Worm (Caenorhabditis elegans) whole organism, young adult: ENCODE measurements around the gene E04D5.5.
A peak's percentile ranks its signal among the peaks of the same experiment; 100 is the strongest.

Experiments
- B0336.3 ChIP-seq: fragments of 200-800 bp; sonication (Bioruptor generic); IDR thresholded peaks from 2 replicates; pipeline ENCODE4 v1.3.6; 2022; ENCODE audit warnings: missing genetic modification characterization, missing compliant biosample characterization
- D2030.7 ChIP-seq: fragments of 200-800 bp; sonication (Bioruptor generic); IDR thresholded peaks from 2 replicates; pipeline ENCODE4 v1.3.6; 2022; ENCODE audit warnings: missing genetic modification reagents, missing genetic modification characterization, missing compliant biosample characterization
- F33H1.4 ChIP-seq: fragments of 200-800 bp; sonication (Bioruptor generic); IDR thresholded peaks from 2 replicates; pipeline ENCODE4 v1.3.6; 2022; ENCODE audit warnings: missing genetic modification reagents, missing genetic modification characterization, missing compliant biosample characterization
- T26A5.8 ChIP-seq: sonication (generic microtip); optimal IDR thresholded peaks from 2 replicates; lab custom pipeline; 2016; ENCODE audit warnings: missing genetic modification characterization, missing compliant biosample characterization
- Y53F4B.3 ChIP-seq: fragments of 200-800 bp; sonication (Bioruptor generic); IDR thresholded peaks from 2 replicates; pipeline ENCODE4 v1.3.6; 2022; ENCODE audit warnings: missing genetic modification reagents, missing genetic modification characterization, missing compliant biosample characterization
- Y79H2A.3 ChIP-seq: fragments of 200-800 bp; sonication (Bioruptor generic); conservative IDR thresholded peaks from 2 replicates; pipeline ENCODE4 v1.3.6; 2022; ENCODE audit warnings: missing genetic modification reagents, missing genetic modification characterization, missing compliant biosample characterization
- Y95B8A.8 ChIP-seq: fragments of 200-800 bp; sonication (Bioruptor generic); IDR thresholded peaks from 2 replicates; pipeline ENCODE4 v1.3.6; 2022; ENCODE audit warnings: missing genetic modification reagents, missing genetic modification characterization, missing compliant biosample characterization
- ama-1 ChIP-seq, 3 experiments: fragments of 150-350 bp in 1 of 3; sonication (generic microtip) in 2 of 3; optimal IDR thresholded peaks; 2 replicates each; lab custom pipeline; 2014 to 2018; ENCODE audit warnings: missing biosample characterization in 2 of 3, missing genetic modification characterization in 2 of 3, missing genetic modification reagents in 2 of 3
- aptf-2 ChIP-seq: fragments of 200-800 bp; sonication (Bioruptor generic); conservative IDR thresholded peaks from 2 replicates; pipeline ENCODE4 v1.3.6; 2022; ENCODE audit warnings: missing genetic modification reagents, missing genetic modification characterization, missing compliant biosample characterization
- attf-3 ChIP-seq: fragments of 200-800 bp; sonication (Bioruptor generic); conservative IDR thresholded peaks from 2 replicates; pipeline ENCODE4 v1.3.6; 2022; ENCODE audit warnings: missing genetic modification reagents, missing genetic modification characterization, missing compliant biosample characterization
- attf-5 ChIP-seq: fragments of 200-800 bp; sonication (Bioruptor generic); optimal IDR thresholded peaks from 2 replicates; lab custom pipeline; 2018; ENCODE audit warnings: mild to moderate bottlenecking, missing genetic modification characterization, missing compliant biosample characterization
- bed-2 ChIP-seq: fragments of 200-800 bp; sonication (Bioruptor generic); IDR thresholded peaks from 2 replicates; pipeline ENCODE4 v1.3.6; 2022; ENCODE audit warnings: missing genetic modification reagents, missing genetic modification characterization, missing compliant biosample characterization
- cebp-1 ChIP-seq, 2 experiments: fragments of 200-800 bp in 1 of 2; sonication (Bioruptor generic) in 1 of 2; sonication (generic microtip) in 1 of 2; IDR thresholded peaks in 1 of 2; optimal IDR thresholded peaks in 1 of 2; 2 replicates each; pipeline versions ENCODE4 v1.3.6 to Lab custom; 2017 to 2022; ENCODE audit warnings: missing compliant biosample characterization in 2 of 2, missing genetic modification characterization in 2 of 2, mild to moderate bottlenecking in 1 of 2, missing genetic modification reagents in 1 of 2, moderate library complexity in 1 of 2
- ceh-91 ChIP-seq: fragments of 200-800 bp; sonication (Bioruptor generic); IDR thresholded peaks from 2 replicates; pipeline ENCODE4 v1.3.6; 2022; ENCODE audit warnings: missing genetic modification reagents, missing genetic modification characterization, missing compliant biosample characterization
- chd-7 ChIP-seq: sonication (generic microtip); optimal IDR thresholded peaks from 2 replicates; lab custom pipeline; 2016; ENCODE audit warnings: mild to moderate bottlenecking, missing genetic modification characterization, moderate library complexity, missing compliant biosample characterization
- dox-1 ChIP-seq: fragments of 200-800 bp; sonication (Bioruptor generic); IDR thresholded peaks from 2 replicates; pipeline ENCODE4 v1.3.6; 2022; ENCODE audit warnings: missing genetic modification reagents, missing genetic modification characterization, missing compliant biosample characterization
- dpl-1 ChIP-seq: fragments of 150-350 bp; optimal IDR thresholded peaks from 2 replicates; lab custom pipeline; 2014; ENCODE audit warnings: missing biosample characterization, missing genetic modification reagents, missing genetic modification characterization
- efl-1 ChIP-seq: fragments of 150-350 bp; optimal IDR thresholded peaks from 2 replicates; lab custom pipeline; 2014; ENCODE audit warnings: missing biosample characterization, missing genetic modification reagents, missing genetic modification characterization
- egl-44 ChIP-seq: fragments of 200-800 bp; sonication (Bioruptor generic); IDR thresholded peaks from 2 replicates; pipeline ENCODE4 v1.3.6; 2022; ENCODE audit warnings: missing genetic modification reagents, missing genetic modification characterization, missing compliant biosample characterization
- ekl-4 ChIP-seq: fragments of 200-800 bp; sonication (Bioruptor generic); IDR thresholded peaks from 2 replicates; pipeline ENCODE4 v1.3.6; 2022; ENCODE audit warnings: missing genetic modification reagents, missing genetic modification characterization, missing compliant biosample characterization
- hmg-1.2 ChIP-seq: fragments of 200-800 bp; sonication (Bioruptor generic); IDR thresholded peaks from 2 replicates; pipeline ENCODE4 v1.3.6; 2022; ENCODE audit warnings: missing genetic modification reagents, missing genetic modification characterization, missing compliant biosample characterization
- lin-35 ChIP-seq, 3 experiments: fragments of 150-350 bp in 2 of 3; sonication (generic microtip) in 1 of 3; optimal IDR thresholded peaks; 2 replicates each; lab custom pipeline; 2014 to 2018; ENCODE audit warnings: missing biosample characterization in 3 of 3, missing genetic modification characterization in 3 of 3, missing genetic modification reagents in 3 of 3
- lsl-1 ChIP-seq: fragments of 200-800 bp; sonication (Bioruptor generic); optimal IDR thresholded peaks from 2 replicates; lab custom pipeline; 2018; ENCODE audit warnings: mild to moderate bottlenecking, missing genetic modification characterization, moderate library complexity, missing compliant biosample characterization
- madf-10 ChIP-seq: sonication (generic microtip); optimal IDR thresholded peaks from 2 replicates; lab custom pipeline; 2016; ENCODE audit warnings: mild to moderate bottlenecking, missing genetic modification characterization, missing compliant biosample characterization
- madf-3 ChIP-seq: fragments of 200-800 bp; sonication (Bioruptor generic); IDR thresholded peaks from 2 replicates; pipeline ENCODE4 v1.3.6; 2022; ENCODE audit warnings: missing genetic modification reagents, missing genetic modification characterization, missing compliant biosample characterization
- madf-6 ChIP-seq: fragments of 200-800 bp; sonication (Bioruptor generic); IDR thresholded peaks from 2 replicates; pipeline ENCODE4 v1.3.6; 2022; ENCODE audit warnings: missing genetic modification reagents, missing genetic modification characterization, missing compliant biosample characterization
- madf-8 ChIP-seq: fragments of 200-800 bp; sonication (Bioruptor generic); conservative IDR thresholded peaks from 2 replicates; pipeline ENCODE4 v1.3.6; 2022; ENCODE audit warnings: missing genetic modification reagents, missing genetic modification characterization, missing compliant biosample characterization
- mcd-1 ChIP-seq: fragments of 200-800 bp; sonication (Bioruptor generic); IDR thresholded peaks from 2 replicates; pipeline ENCODE4 v1.3.6; 2022; ENCODE audit warnings: missing genetic modification reagents, missing genetic modification characterization, missing compliant biosample characterization
- mel-28 ChIP-seq: sonication (generic microtip); optimal IDR thresholded peaks from 2 replicates; lab custom pipeline; 2016; ENCODE audit warnings: borderline replicate concordance, mild to moderate bottlenecking, missing genetic modification characterization, missing compliant biosample characterization
- nfya-2 ChIP-seq: fragments of 200-800 bp; sonication (Bioruptor generic); IDR thresholded peaks from 2 replicates; pipeline ENCODE4 v1.3.6; 2022; ENCODE audit warnings: missing genetic modification reagents, missing genetic modification characterization, missing compliant biosample characterization
- nfyb-1 ChIP-seq: fragments of 200-800 bp; sonication (Bioruptor generic); IDR thresholded peaks from 2 replicates; pipeline ENCODE4 v1.3.6; 2022; ENCODE audit warnings: missing genetic modification reagents, missing genetic modification characterization, missing compliant biosample characterization
- nhr-80 ChIP-seq: sonication (generic microtip); optimal IDR thresholded peaks from 2 replicates; lab custom pipeline; 2016; ENCODE audit warnings: missing genetic modification characterization, missing compliant biosample characterization
- rcor-1 ChIP-seq: fragments of 200-800 bp; sonication (Bioruptor generic); IDR thresholded peaks from 2 replicates; pipeline ENCODE4 v1.3.6; 2022; ENCODE audit warnings: missing genetic modification reagents, missing genetic modification characterization, missing compliant biosample characterization
- rpc-1 ChIP-seq, 2 experiments: fragments of 150-350 bp in 1 of 2; sonication (generic microtip) in 1 of 2; optimal IDR thresholded peaks; 2 replicates each; lab custom pipeline; 2014 to 2018; ENCODE audit warnings: missing biosample characterization in 1 of 2, missing genetic modification characterization in 1 of 2, missing genetic modification reagents in 1 of 2, missing genotype in 1 of 2
- sea-2 ChIP-seq: fragments of 200-800 bp; sonication (Bioruptor generic); IDR thresholded peaks from 2 replicates; pipeline ENCODE4 v1.3.6; 2022; ENCODE audit warnings: missing genetic modification characterization, missing compliant biosample characterization
- snpc-3.4 ChIP-seq: sonication (generic microtip); optimal IDR thresholded peaks from 2 replicates; lab custom pipeline; 2017; ENCODE audit warnings: missing genetic modification characterization, mild to moderate bottlenecking, missing compliant biosample characterization, antibody characterized with exemption, moderate library complexity, missing genotype, missing genetic modification reagents
- tbx-9 ChIP-seq: sonication (generic microtip); optimal IDR thresholded peaks from 2 replicates; lab custom pipeline; 2016; ENCODE audit warnings: borderline replicate concordance, missing genetic modification characterization, inconsistent platforms, missing compliant biosample characterization
- xnd-1 ChIP-seq: sonication (generic microtip); optimal IDR thresholded peaks from 2 replicates; lab custom pipeline; 2016; ENCODE audit warnings: missing genotype, missing genetic modification reagents, missing genetic modification characterization, missing compliant biosample characterization
- ztf-26 ChIP-seq: sonication (generic microtip); optimal IDR thresholded peaks from 2 replicates; lab custom pipeline; 2017; ENCODE audit warnings: missing genetic modification characterization, missing compliant biosample characterization

The E04D5.5 gene

DNA sequence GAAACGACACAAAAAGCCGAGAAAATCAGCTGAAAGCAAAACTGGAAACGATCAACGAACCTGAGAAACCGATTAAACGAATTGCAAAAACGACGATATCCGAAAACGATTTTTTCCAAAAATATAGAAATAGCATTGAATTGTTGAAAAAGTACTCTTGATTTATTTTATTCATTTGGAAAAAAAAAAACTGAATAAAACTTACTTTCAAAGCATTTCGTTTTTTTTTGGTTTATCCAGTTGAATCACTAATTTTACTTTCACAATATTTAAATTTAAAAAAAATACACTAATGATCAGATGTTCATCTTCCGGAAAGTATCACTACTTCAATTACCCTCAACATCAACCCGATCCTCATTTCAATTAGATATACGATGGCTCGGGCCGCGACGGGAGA is 14.5 kb upstream of the E04D5.5 start, which contains the start of gene T09F3.5:
Gene T09F3.5 (plus strand): TSS at position 301 of the 400 bp plus-strand sequence.
- TF ChIP-seq lin-35 (GFP tag; optimal IDR thresholded peaks at IDR 0.05; lab: Kevin White, UChicago), result no peak
- no peak for TF ChIP-seq T26A5.8 (tag; lab: Kevin White, UChicago)
- TF ChIP-seq nfya-2 (GFP tag; lab: Robert Waterston, UW), result no peak
- no peak for TF ChIP-seq sea-2 (GFP tag; lab: Robert Waterston, UW)
- TF ChIP-seq rpc-1 (optimal IDR thresholded peaks at IDR 0.05; lab: Kevin White, UChicago), result no peak
- TF ChIP-seq rpc-1 (tag; optimal IDR thresholded peaks at IDR 0.05; lab: Kevin White, UChicago), result no peak
- TF ChIP-seq attf-3 (GFP tag; lab: Robert Waterston, UW), result no peak
- no peak for TF ChIP-seq madf-10 (tag; lab: Kevin White, UChicago)
- TF ChIP-seq B0336.3 (GFP tag; lab: Robert Waterston, UW), result no peak
- no peak for TF ChIP-seq ama-1 (optimal IDR thresholded peaks at IDR 0.05; lab: Kevin White, UChicago)
- TF ChIP-seq ama-1 (GFP tag; optimal IDR thresholded peaks at IDR 0.05; lab: Kevin White, UChicago), result no peak
- no peak for TF ChIP-seq hmg-1.2 (GFP tag; lab: Robert Waterston, UW)
- TF ChIP-seq Y53F4B.3, result no peak
- no peak for TF ChIP-seq mcd-1 (GFP tag; lab: Robert Waterston, UW)

DNA sequence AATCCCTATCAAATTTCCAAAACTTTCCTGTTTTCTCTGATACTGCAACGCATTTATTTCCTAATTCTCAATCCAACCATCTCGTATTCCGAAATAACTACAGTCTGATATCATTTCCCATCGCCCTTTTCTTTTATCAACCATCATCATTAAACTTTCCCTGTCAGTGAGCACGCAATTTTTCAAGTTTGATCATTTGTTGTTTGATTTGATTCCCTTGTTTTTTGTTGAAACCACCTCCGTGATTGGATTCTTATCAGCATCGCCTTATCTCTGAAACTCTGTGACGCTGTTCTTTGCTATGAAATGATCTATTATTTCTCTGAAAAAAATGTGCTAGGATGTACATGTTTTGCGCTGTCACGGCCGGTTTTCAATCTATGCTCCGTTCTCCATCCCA is 8.1 kb upstream of the E04D5.5 start:
- TF ChIP-seq nhr-80 (peak; percentile 92), ztf-26 (no peak), mcd-1 (GFP tag; lab: Robert Waterston, UW) (no peak)

DNA sequence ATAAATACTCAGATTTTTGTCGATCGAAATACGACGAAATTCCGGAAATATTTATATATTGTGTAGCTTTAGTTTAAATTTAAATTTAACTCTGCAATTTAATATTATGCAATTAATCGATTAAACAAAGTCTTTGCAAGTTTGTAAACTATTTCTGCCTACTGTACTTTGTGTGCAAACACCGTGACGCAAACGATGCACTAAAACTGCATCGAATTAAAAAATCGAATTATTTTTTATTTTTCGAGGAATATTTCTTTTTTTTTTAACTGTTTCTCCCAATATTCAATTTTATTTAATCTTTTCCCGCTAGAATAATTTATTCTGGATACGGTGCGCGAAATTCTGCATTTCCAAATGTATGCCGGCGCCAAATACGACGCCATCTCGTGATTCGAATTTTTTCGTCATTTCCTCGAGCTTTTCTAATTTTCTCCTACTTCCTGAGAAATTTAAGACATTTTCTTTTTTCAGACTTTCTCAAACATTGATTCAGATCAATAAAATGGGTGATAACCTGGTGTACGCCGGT is 5.3 kb downstream of the E04D5.5 start, which contains the start of gene eif-2A:
Gene eif-2A (plus strand): TSS at position 469 of the 532 bp plus-strand sequence.
- TF ChIP-seq F33H1.4 (GFP tag; lab: Robert Waterston, UW) (peak; percentile 58), hmg-1.2 (GFP tag; lab: Robert Waterston, UW) (0 out of 2 replicates have a peak, but pooled peaks have one; percentile 5), egl-44 (GFP tag; lab: Robert Waterston, UW) (no peak), mel-28 (tag; lab: Kevin White, UChicago) (no peak), ekl-4 (GFP tag; lab: Robert Waterston, UW) (no peak), D2030.7 (GFP tag; lab: Robert Waterston, UW) (peak; percentile 42; the same call in 1 of the 2 replicates), snpc-3.4 (peak; percentile 17), bed-2 (GFP tag; lab: Robert Waterston, UW) (no peak), madf-8 (GFP tag; lab: Robert Waterston, UW) (peak; percentile 83), lsl-1 (peak; percentile 61), attf-5 (GFP tag; lab: Kevin White, UChicago) (peak; percentile 10), madf-6 (GFP tag; lab: Robert Waterston, UW) (peak; percentile 94), cebp-1 (GFP tag; IDR thresholded peaks at IDR 0.05; lab: Robert Waterston, UW) (no peak), cebp-1 (tag; optimal IDR thresholded peaks at IDR 0.05; lab: Kevin White, UChicago) (peak; percentile 31), efl-1 (GFP tag; lab: Kevin White, UChicago) (peak; percentile 88), ceh-91 (GFP tag; lab: Robert Waterston, UW) (peak; percentile 76), dpl-1 (GFP tag; lab: Kevin White, UChicago) (peak; percentile 72), xnd-1 (peak; percentile 72)

DNA sequence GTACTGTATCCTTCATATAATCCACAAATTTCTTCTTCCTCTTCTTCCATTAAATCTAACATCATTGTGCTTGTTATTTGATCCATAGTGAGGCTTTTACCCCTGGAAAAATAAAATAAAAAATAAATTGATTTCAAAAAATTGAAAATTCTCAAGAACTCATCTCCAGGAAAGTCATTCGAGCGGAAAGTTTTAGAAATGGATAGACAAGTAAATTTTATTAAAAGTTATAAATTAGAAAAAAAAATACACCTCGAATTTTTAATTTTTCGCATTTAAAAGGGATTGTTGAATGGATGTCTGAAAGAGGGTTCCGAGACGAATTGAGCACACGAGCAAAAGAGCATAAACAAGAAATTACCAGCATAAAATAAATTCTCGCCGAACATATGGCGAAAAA is 10.9 kb downstream of the E04D5.5 start, which contains the start of gene frpr-21:
Gene frpr-21 (minus strand): TSS at position 101 of the 400 bp plus-strand sequence.
- no peak for TF ChIP-seq Y79H2A.3 (GFP tag; lab: Robert Waterston, UW)
- TF ChIP-seq dox-1 (GFP tag; lab: Robert Waterston, UW), result no peak
- TF ChIP-seq aptf-2 (GFP tag; lab: Robert Waterston, UW), result no peak
- no peak for TF ChIP-seq chd-7 (tag; lab: Kevin White, UChicago)
- no peak for TF ChIP-seq nfyb-1
- no peak for TF ChIP-seq Y95B8A.8 (GFP tag; lab: Robert Waterston, UW)
- TF ChIP-seq tbx-9 (tag; lab: Kevin White, UChicago), result no peak
- TF ChIP-seq rcor-1, result no peak
- no peak for TF ChIP-seq madf-3 (GFP tag; lab: Robert Waterston, UW)
